Worm (Caenorhabditis elegans) whole organism, L3 larva: ENCODE results near the gene tofu-6.
A peak's percentile ranks its signal among the peaks of the same experiment; 100 is the strongest.

Experiments
- R02D3.7 ChIP-seq: fragments of 150-350 bp; optimal IDR thresholded peaks from 2 replicates; lab custom pipeline; 2014; ENCODE audit warnings: missing biosample characterization, missing genetic modification characterization
- ZK546.5 ChIP-seq: sonication (generic microtip); optimal IDR thresholded peaks from 2 replicates; lab custom pipeline; 2017; ENCODE audit warnings: missing biosample characterization, missing genetic modification characterization
- aly-2 ChIP-seq: fragments of 150-350 bp; optimal IDR thresholded peaks from 2 replicates; lab custom pipeline; 2014; ENCODE audit warnings: missing biosample characterization, missing genetic modification characterization
- ama-1 ChIP-seq: fragments of 150-350 bp; optimal IDR thresholded peaks from 2 replicates; lab custom pipeline; 2018
- ceh-16 ChIP-seq: sonication (generic microtip); optimal IDR thresholded peaks from 2 replicates; lab custom pipeline; 2017; ENCODE audit warnings: missing biosample characterization, missing genetic modification characterization
- ceh-28 ChIP-seq: fragments of 150-350 bp; optimal IDR thresholded peaks from 2 replicates; lab custom pipeline; 2014; ENCODE audit warnings: missing biosample characterization, missing genetic modification reagents, missing genetic modification characterization
- ceh-82 ChIP-seq: fragments of 150-350 bp; optimal IDR thresholded peaks from 2 replicates; lab custom pipeline; 2014; ENCODE audit warnings: missing biosample characterization, missing genetic modification characterization
- ceh-9 ChIP-seq: sonication (generic microtip); optimal IDR thresholded peaks from 2 replicates; lab custom pipeline; 2018; ENCODE audit warnings: missing biosample characterization, missing genetic modification characterization
- daf-12 ChIP-seq: fragments of 150-350 bp; optimal IDR thresholded peaks from 2 replicates; lab custom pipeline; 2014; ENCODE audit warnings: missing biosample characterization, missing genetic modification reagents, missing genetic modification characterization
- egl-27 ChIP-seq: sonication (generic microtip); optimal IDR thresholded peaks from 4 replicates; lab custom pipeline; 2017; ENCODE audit warnings: missing biosample characterization, missing genetic modification reagents, missing genetic modification characterization
- egl-5 ChIP-seq: fragments of 150-350 bp; optimal IDR thresholded peaks from 2 replicates; lab custom pipeline; 2017; ENCODE audit warnings: missing biosample characterization, missing genetic modification reagents, missing genetic modification characterization, inconsistent platforms
- elt-1 ChIP-seq: fragments of 150-350 bp; optimal IDR thresholded peaks from 2 replicates; lab custom pipeline; 2014; ENCODE audit warnings: missing biosample characterization, missing genetic modification characterization
- elt-2 ChIP-seq: sonication (generic microtip); optimal IDR thresholded peaks from 2 replicates; lab custom pipeline; 2016; ENCODE audit warnings: missing genetic modification reagents, mild to moderate bottlenecking, missing genetic modification characterization, missing compliant biosample characterization
- elt-3 ChIP-seq, 3 experiments: fragments of 150-350 bp in 1 of 3; sonication (generic microtip) in 2 of 3; optimal IDR thresholded peaks; 2 replicates in 2 of 3; 4 replicates in 1 of 3; lab custom pipeline; 2014 to 2017; ENCODE audit warnings: missing biosample characterization in 3 of 3, missing genetic modification characterization in 3 of 3
- eor-1 ChIP-seq, 2 experiments: fragments of 150-350 bp; optimal IDR thresholded peaks; 2 replicates each; lab custom pipeline; 2014 to 2018; ENCODE audit warnings: missing biosample characterization in 2 of 2, missing genetic modification characterization in 2 of 2
- fkh-10 ChIP-seq: sonication (generic microtip); optimal IDR thresholded peaks from 2 replicates; lab custom pipeline; 2017; ENCODE audit warnings: missing biosample characterization, missing genetic modification reagents, missing genetic modification characterization
- fkh-2 ChIP-seq: fragments of 150-350 bp; optimal IDR thresholded peaks from 2 replicates; lab custom pipeline; 2014; ENCODE audit warnings: missing biosample characterization, missing genetic modification reagents, missing genetic modification characterization
- fos-1 ChIP-seq: fragments of 150-350 bp; optimal IDR thresholded peaks from 2 replicates; lab custom pipeline; 2014; ENCODE audit warnings: missing biosample characterization, missing genetic modification characterization
- hmg-11 ChIP-seq: sonication (generic microtip); optimal IDR thresholded peaks from 2 replicates; lab custom pipeline; 2016; ENCODE audit warnings: missing genetic modification characterization, missing compliant biosample characterization
- jun-1 ChIP-seq: fragments of 150-350 bp; optimal IDR thresholded peaks from 2 replicates; lab custom pipeline; 2014; ENCODE audit warnings: missing biosample characterization, missing genetic modification reagents, missing genetic modification characterization
- lin-15B ChIP-seq: fragments of 150-350 bp; optimal IDR thresholded peaks from 2 replicates; lab custom pipeline; 2014; ENCODE audit warnings: missing biosample characterization, missing genetic modification characterization
- lin-39 ChIP-seq: fragments of 150-350 bp; optimal IDR thresholded peaks from 2 replicates; lab custom pipeline; 2018; ENCODE audit warnings: missing biosample characterization, missing genetic modification reagents, missing genetic modification characterization
- lsy-12 ChIP-seq: sonication (generic microtip); optimal IDR thresholded peaks from 2 replicates; lab custom pipeline; 2016; ENCODE audit warnings: mild to moderate bottlenecking, missing genetic modification characterization, missing compliant biosample characterization
- mdl-1 ChIP-seq: fragments of 150-350 bp; optimal IDR thresholded peaks from 2 replicates; lab custom pipeline; 2014; ENCODE audit warnings: missing biosample characterization, missing genetic modification characterization
- nfya-1 ChIP-seq: sonication (generic microtip); optimal IDR thresholded peaks from 2 replicates; lab custom pipeline; 2017; ENCODE audit warnings: missing genetic modification characterization, mild to moderate bottlenecking, missing compliant biosample characterization, antibody characterized with exemption, moderate library complexity; ENCODE audit not compliant: insufficient read depth
- nhr-11 ChIP-seq: fragments of 150-350 bp; optimal IDR thresholded peaks from 2 replicates; lab custom pipeline; 2014; ENCODE audit warnings: missing biosample characterization, missing genetic modification characterization
- nhr-12 ChIP-seq: fragments of 150-350 bp; optimal IDR thresholded peaks from 2 replicates; lab custom pipeline; 2014; ENCODE audit warnings: missing biosample characterization, missing genetic modification characterization
- nhr-23 ChIP-seq: fragments of 150-350 bp; optimal IDR thresholded peaks from 2 replicates; lab custom pipeline; 2014; ENCODE audit warnings: missing biosample characterization, missing genetic modification reagents, missing genetic modification characterization
- nhr-237 ChIP-seq: fragments of 150-350 bp; optimal IDR thresholded peaks from 2 replicates; lab custom pipeline; 2014; ENCODE audit warnings: missing biosample characterization, missing genetic modification characterization
- nhr-25 ChIP-seq: sonication (generic microtip); optimal IDR thresholded peaks from 2 replicates; lab custom pipeline; 2017; ENCODE audit warnings: missing biosample characterization, missing genetic modification characterization
- nhr-28 ChIP-seq: fragments of 150-350 bp; optimal IDR thresholded peaks from 2 replicates; lab custom pipeline; 2014; ENCODE audit warnings: missing biosample characterization, missing genetic modification characterization
- nhr-43 ChIP-seq: sonication (generic microtip); optimal IDR thresholded peaks from 2 replicates; lab custom pipeline; 2016; ENCODE audit warnings: mild to moderate bottlenecking, missing genetic modification characterization, missing compliant biosample characterization; ENCODE audit not compliant: poor library complexity, severe bottlenecking
- nhr-67 ChIP-seq: fragments of 150-350 bp; optimal IDR thresholded peaks from 2 replicates; lab custom pipeline; 2014; ENCODE audit warnings: missing biosample characterization, missing genetic modification characterization
- nhr-77 ChIP-seq: fragments of 150-350 bp; optimal IDR thresholded peaks from 2 replicates; lab custom pipeline; 2014; ENCODE audit warnings: missing biosample characterization, missing genetic modification characterization
- pha-4 ChIP-seq: fragments of 150-350 bp; optimal IDR thresholded peaks from 2 replicates; lab custom pipeline; 2014; ENCODE audit warnings: missing biosample characterization, missing genetic modification reagents, missing genetic modification characterization
- pqm-1 ChIP-seq: fragments of 150-350 bp; optimal IDR thresholded peaks from 2 replicates; lab custom pipeline; 2017; ENCODE audit warnings: missing biosample characterization, missing genetic modification characterization, inconsistent platforms
- sea-2 ChIP-seq: fragments of 150-350 bp; sonication (generic microtip); optimal IDR thresholded peaks from 4 replicates; lab custom pipeline; 2014; ENCODE audit warnings: missing biosample characterization, missing genetic modification reagents, missing genetic modification characterization
- skn-1 ChIP-seq: fragments of 150-350 bp; optimal IDR thresholded peaks from 2 replicates; lab custom pipeline; 2014; ENCODE audit warnings: missing biosample characterization, missing genetic modification characterization
- snpc-4 ChIP-seq: fragments of 150-350 bp; optimal IDR thresholded peaks from 2 replicates; lab custom pipeline; 2014; ENCODE audit warnings: missing biosample characterization, missing genetic modification characterization
- tbx-2 ChIP-seq: sonication (generic microtip); optimal IDR thresholded peaks from 2 replicates; lab custom pipeline; 2016; ENCODE audit warnings: mild to moderate bottlenecking, missing genetic modification characterization, missing compliant biosample characterization
- unc-39 ChIP-seq: sonication (generic microtip); optimal IDR thresholded peaks from 4 replicates; lab custom pipeline; 2017; ENCODE audit warnings: missing biosample characterization, missing genetic modification characterization
- unc-62 ChIP-seq: fragments of 150-350 bp; sonication (generic microtip); optimal IDR thresholded peaks from 4 replicates; lab custom pipeline; 2014; ENCODE audit warnings: missing biosample characterization, missing genetic modification reagents, missing genetic modification characterization
- ztf-11 ChIP-seq: fragments of 150-350 bp; optimal IDR thresholded peaks from 2 replicates; lab custom pipeline; 2014; ENCODE audit warnings: missing biosample characterization, missing genetic modification characterization
- ztf-4 ChIP-seq: fragments of 150-350 bp; optimal IDR thresholded peaks from 2 replicates; lab custom pipeline; 2014; ENCODE audit warnings: missing biosample characterization, missing genetic modification characterization

The tofu-6 gene

ce11 chrII:5374967-5375366 lies 46.1 kb upstream of the tofu-6 start, which contains the start of gene algn-2:
algn-2 (plus strand) TSS chrII:5375267.
- peak; percentile 16 for TF ChIP-seq elt-2 (tag; lab: Kevin White, UChicago)
- TF ChIP-seq lsy-12 (tag; lab: Kevin White, UChicago): no peak
- no peak for TF ChIP-seq tbx-2 (tag; lab: Kevin White, UChicago)
- TF ChIP-seq eor-1 (tag; optimal IDR thresholded peaks at IDR 0.05; lab: Kevin White, UChicago): no peak
- no peak for TF ChIP-seq R02D3.7 (tag; lab: Kevin White, UChicago)
- TF ChIP-seq nhr-28 (tag; lab: Kevin White, UChicago): no peak
- TF ChIP-seq ZK546.5 (tag; lab: Kevin White, UChicago): no peak
- no peak for TF ChIP-seq hmg-11
- no peak for TF ChIP-seq fkh-10 (GFP tag; lab: Kevin White, UChicago)
- TF ChIP-seq, all 47 proteins: peak for 1

ce11 chrII:5377467-5378238 lies 43.4 kb upstream of the tofu-6 start, which contains the start of gene prdx-2:
prdx-2 (plus strand) TSS chrII:5378195.
- peak; percentile 63 for TF ChIP-seq pha-4
- TF ChIP-seq lin-39 (tag; lab: Kevin White, UChicago): no peak
- peak; percentile 15 for TF ChIP-seq snpc-4 (tag; lab: Kevin White, UChicago)

ce11 chrII:5378239-5378521 lies 42.9 kb upstream of the tofu-6 start:
- TF ChIP-seq ceh-16 (tag; lab: Kevin White, UChicago) (no peak), nhr-43 (tag; lab: Kevin White, UChicago) (peak; percentile 5), skn-1 (tag; lab: Kevin White, UChicago) (peak; percentile 82), nhr-25 (tag; lab: Kevin White, UChicago) (peak; percentile 68), nhr-23 (peak; percentile 9)

ce11 chrII:5379614-5380077 lies 41.4 kb upstream of the tofu-6 start, which contains the start of gene pkc-3:
pkc-3 (plus strand) TSS chrII:5380027.
- TF ChIP-seq sea-2 (no peak), nhr-43 (tag; lab: Kevin White, UChicago) (peak; percentile 51), ama-1 (peak; percentile 96), nhr-77 (tag; lab: Kevin White, UChicago) (no peak), fkh-10 (GFP tag; lab: Kevin White, UChicago) (no peak), nhr-28 (tag; lab: Kevin White, UChicago) (no peak), ztf-11 (no peak), fkh-2 (no peak), ceh-82 (tag; lab: Kevin White, UChicago) (no peak), nhr-237 (tag; lab: Kevin White, UChicago) (no peak), ceh-9 (tag; lab: Kevin White, UChicago) (no peak), pqm-1 (peak; percentile 50), skn-1 (tag; lab: Kevin White, UChicago) (no peak), daf-12 (tag; lab: Kevin White, UChicago) (no peak), nhr-12 (tag; lab: Kevin White, UChicago) (no peak), snpc-4 (tag; lab: Kevin White, UChicago) (peak; percentile 18), hmg-11 (peak; percentile 81), nhr-11 (tag; lab: Kevin White, UChicago) (no peak), R02D3.7 (tag; lab: Kevin White, UChicago) (peak; percentile 7), elt-3 (tag; optimal IDR thresholded peaks at IDR 0.05; lab: Kevin White, UChicago) (peak in 2 of 3 experiments; percentile 17 to 30), lin-39 (tag; lab: Kevin White, UChicago) (no peak), unc-39 (no peak), egl-5 (tag; lab: Kevin White, UChicago) (no peak), ceh-28 (tag; lab: Kevin White, UChicago) (peak; percentile 37), egl-27 (no peak), ceh-16 (tag; lab: Kevin White, UChicago) (no peak), fos-1 (tag; lab: Kevin White, UChicago) (peak; percentile 80), pha-4 (peak; percentile 94), aly-2 (tag; lab: Kevin White, UChicago) (no peak), elt-1 (tag; lab: Kevin White, UChicago) (no peak), lsy-12 (tag; lab: Kevin White, UChicago) (no peak), elt-2 (tag; lab: Kevin White, UChicago) (peak; percentile 85), unc-62 (no peak), mdl-1 (no peak), lin-15B (tag; lab: Kevin White, UChicago) (peak; percentile 75), nhr-67 (tag; lab: Kevin White, UChicago) (no peak), nfya-1 (peak; percentile 53), jun-1 (tag; lab: Kevin White, UChicago) (peak; percentile 77), tbx-2 (tag; lab: Kevin White, UChicago) (peak; percentile 45), eor-1 (tag; optimal IDR thresholded peaks at IDR 0.05; lab: Kevin White, UChicago) (no peak), ztf-4 (tag; lab: Kevin White, UChicago) (peak; percentile 26), nhr-25 (tag; lab: Kevin White, UChicago) (peak; percentile 98)
